Worm (Caenorhabditis elegans): ENCODE results near the gene cyp-29A2.
"Not testable (repeated sequence)": the region's sequence is repeated elsewhere in the genome, so short reads cannot be mapped to it uniquely, and the experiment has no call there.

- peak; percentile 92 for TF ChIP-seq hmg-1.2 (GFP tag; IDR thresholded peaks at IDR 0.05)
- TF ChIP-seq B0035.1 (tag; optimal IDR thresholded peaks at IDR 0.05); pha-4 (tag; optimal IDR thresholded peaks at IDR 0.05); lag-1 (GFP tag; IDR thresholded peaks at IDR 0.05); bed-1 (GFP tag; IDR thresholded peaks at IDR 0.05); B0019.2 (GFP tag; conservative IDR thresholded peaks at IDR 0.05); unc-62 (GFP tag; optimal IDR thresholded peaks at IDR 0.05): not testable (repeated sequence)
Observed at ce11 chrV:11176693-11177304, 40.6 kb upstream of the cyp-29A2 start.
